Fruit fly (Drosophila melanogaster): Measurements from ENCODE around the gene CG46281.
A peak's percentile ranks its signal among the peaks of the same experiment; 100 is the strongest.

Gene CG46281

DNA sequence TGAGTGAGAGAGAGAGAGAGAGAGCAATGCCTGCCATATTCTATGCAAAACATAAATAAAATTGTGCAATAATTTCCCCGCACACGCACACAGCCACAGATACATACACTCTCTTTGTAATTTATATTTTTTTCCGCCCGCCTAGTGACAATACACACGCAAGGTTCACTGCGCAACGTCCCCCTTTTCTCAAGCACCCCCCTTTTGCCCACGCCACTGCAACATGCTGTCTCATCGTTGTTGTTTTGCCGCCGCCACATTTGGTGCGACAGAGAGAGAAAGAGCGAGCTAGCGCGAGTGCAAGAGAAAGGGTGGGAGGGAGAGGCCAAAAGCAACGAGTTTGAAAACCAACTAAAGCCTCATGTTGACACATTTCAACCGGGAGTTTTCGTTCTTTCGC lies 17.8 kb downstream of the CG46281 start (continued):
- TF ChIP-seq kah (GFP tag; optimal IDR thresholded peaks at IDR 0.05) (no peak), dati (GFP tag; IDR thresholded peaks at IDR 0.05) (peak; percentile 37; the same call in 1 of the 2 replicates), gsb-n (tag; optimal IDR thresholded peaks at IDR 0.05) (peak; percentile 14), CG12219 (GFP tag; optimal IDR thresholded peaks at IDR 0.05) (no peak), pros (GFP tag; optimal IDR thresholded peaks at IDR 0.05) (peak; percentile 29), CG8281 (tag; optimal IDR thresholded peaks at IDR 0.05) (no peak), CG10565 (GFP tag; optimal IDR thresholded peaks at IDR 0.05) (no peak), dm (GFP tag; optimal IDR thresholded peaks at IDR 0.05) (peak; percentile 80), kay (GFP tag; optimal IDR thresholded peaks at IDR 0.05) (peak; percentile 80), zen (tag; optimal IDR thresholded peaks at IDR 0.05) (peak; percentile 43), pan (optimal IDR thresholded peaks at IDR 0.05) (no peak), pan (GFP tag; optimal IDR thresholded peaks at IDR 0.05 in 1 of 2, IDR thresholded peaks at IDR 0.05 in 1 of 2) (peak in 1 of 2 experiments; percentile 78), CG1024 (GFP tag; IDR thresholded peaks at IDR 0.05) (no peak), fu2 (GFP tag; optimal IDR thresholded peaks at IDR 0.05) (peak; percentile 53), D19A (tag; optimal IDR thresholded peaks at IDR 0.05) (peak; percentile 53), CG1603 (tag; optimal IDR thresholded peaks at IDR 0.05) (peak; percentile 72), Tbp (GFP tag; optimal IDR thresholded peaks at IDR 0.05) (no peak), dan (GFP tag; IDR thresholded peaks at IDR 0.05) (no peak), CG14014 (GFP tag; IDR thresholded peaks at IDR 0.05) (0 out of 2 replicates have a peak, but pooled peaks have one; percentile 41), al (GFP tag; IDR thresholded peaks at IDR 0.05) (0 out of 2 replicates have a peak, but pooled peaks have one; percentile 15), Sin3A (optimal IDR thresholded peaks at IDR 0.05) (no peak), Rx (GFP tag; IDR thresholded peaks at IDR 0.05) (peak; percentile 62), HLH4C (GFP tag; IDR thresholded peaks at IDR 0.05; ENCODE audit: partially characterized antibody) (no peak), GATAe (GFP tag; conservative IDR thresholded peaks at IDR 0.05) (no peak), Bteb2 (GFP tag; optimal IDR thresholded peaks at IDR 0.05) (no peak), D19B (GFP tag; optimal IDR thresholded peaks at IDR 0.05) (no peak), BtbVII (GFP tag; optimal IDR thresholded peaks at IDR 0.05) (peak; percentile 44), CG33213 (GFP tag; optimal IDR thresholded peaks at IDR 0.05) (peak; percentile 37), psq (GFP tag; optimal IDR thresholded peaks at IDR 0.05) (no peak), CG6791 (GFP tag; IDR thresholded peaks at IDR 0.05; ENCODE audit: partially characterized antibody) (0 out of 3 replicates have a peak, but pooled peaks have one; percentile 11), Side (GFP tag; optimal IDR thresholded peaks at IDR 0.05) (peak; percentile 55), sna (GFP tag; IDR thresholded peaks at IDR 0.05; ENCODE audit: partially characterized antibody) (no peak), CG17359 (tag; optimal IDR thresholded peaks at IDR 0.05) (peak; percentile 65), CG13775 (GFP tag; optimal IDR thresholded peaks at IDR 0.05) (peak; percentile 41), CG7556 (GFP tag; optimal IDR thresholded peaks at IDR 0.05) (peak; percentile 19), odd (GFP tag; optimal IDR thresholded peaks at IDR 0.05) (peak; percentile 7), gcm2 (GFP tag; optimal IDR thresholded peaks at IDR 0.05) (peak; percentile 16), CG9876 (GFP tag; optimal IDR thresholded peaks at IDR 0.05) (peak; percentile 32), CG3847 (GFP tag; IDR thresholded peaks at IDR 0.05) (peak; percentile 52), CG33557 (GFP tag; optimal IDR thresholded peaks at IDR 0.05) (no peak), Dbx (GFP tag; IDR thresholded peaks at IDR 0.05) (peak; percentile 53; the same call in 1 of the 3 replicates), CG6683 (GFP tag; optimal IDR thresholded peaks at IDR 0.05) (no peak), CG9817 (tag; optimal IDR thresholded peaks at IDR 0.05) (peak; percentile 33), hb (GFP tag; IDR thresholded peaks at IDR 0.05; ENCODE audit: partially characterized antibody) (no peak), luna (GFP tag; optimal IDR thresholded peaks at IDR 0.05) (no peak), CG34376 (GFP tag; optimal IDR thresholded peaks at IDR 0.05) (no peak), CG10267 (tag; optimal IDR thresholded peaks at IDR 0.05) (no peak), ase (GFP tag; IDR thresholded peaks at IDR 0.05) (peak; percentile 69; the same call in 2 of the 3 replicates), pita (GFP tag; optimal IDR thresholded peaks at IDR 0.05) (no peak), Dref (GFP tag; IDR thresholded peaks at IDR 0.05) (no peak), CG8388 (GFP tag; optimal IDR thresholded peaks at IDR 0.05) (no peak)

Data from whole organism, embryonic.